Fruit fly (Drosophila melanogaster) whole organism, embryonic: Measurements from ENCODE around the gene Ythdc1.

Experiments
- Awh ChIP-seq: fragments of 200-800 bp; sonication (Bioruptor generic); IDR thresholded peaks from 2 replicates; pipeline ENCODE4, ENCODE4 v1.3.6; 2022; ENCODE audit warnings: missing biosample characterization, missing genetic modification characterization
- BEAF-32 ChIP-seq: fragments of 200-800 bp; sonication (Bioruptor generic); optimal IDR thresholded peaks from 3 replicates; lab custom pipeline; 2017; ENCODE audit warnings: missing biosample characterization, missing genetic modification characterization, mild to moderate bottlenecking, moderate library complexity, missing genetic modification reagents
- CG10209 ChIP-seq: fragments of 200-800 bp; sonication (Bioruptor generic); optimal IDR thresholded peaks from 3 replicates; lab custom pipeline; 2017; ENCODE audit warnings: missing biosample characterization, mild to moderate bottlenecking, missing genetic modification characterization, missing genetic modification reagents
- CG11456 ChIP-seq: fragments of 200-800 bp; sonication (Bioruptor generic); IDR thresholded peaks from 3 replicates; pipeline ENCODE4 v1.3.6; 2022; ENCODE audit warnings: missing biosample characterization, missing genetic modification characterization
- CG12071 ChIP-seq: fragments of 200-800 bp; sonication (Bioruptor generic); optimal IDR thresholded peaks from 3 replicates; lab custom pipeline; 2018; ENCODE audit warnings: missing biosample characterization, mild to moderate bottlenecking, missing genetic modification characterization
- CG13894 ChIP-seq: fragments of 200-800 bp; sonication (Bioruptor generic); optimal IDR thresholded peaks from 3 replicates; lab custom pipeline; 2018; ENCODE audit warnings: missing biosample characterization, mild to moderate bottlenecking, missing genetic modification characterization, moderate library complexity
- CG15479 ChIP-seq: fragments of 200-800 bp; sonication (Bioruptor generic); optimal IDR thresholded peaks from 3 replicates; lab custom pipeline; 2019; ENCODE audit warnings: missing biosample characterization, mild to moderate bottlenecking, missing genetic modification characterization, moderate library complexity
- CG17328 ChIP-seq: fragments of 200-800 bp; sonication (Bioruptor generic); IDR thresholded peaks from 2 replicates; pipeline ENCODE4 v1.3.6; 2022; ENCODE audit warnings: missing biosample characterization, missing genetic modification characterization
- CG17912 ChIP-seq: fragments of 200-800 bp; sonication (Bioruptor generic); optimal IDR thresholded peaks from 2 replicates; lab custom pipeline; 2018; ENCODE audit warnings: missing biosample characterization, mild to moderate bottlenecking, missing genetic modification characterization
- CG1832 ChIP-seq: fragments of 200-800 bp; sonication (Bioruptor generic); optimal IDR thresholded peaks from 2 replicates; lab custom pipeline; 2017; ENCODE audit warnings: missing biosample characterization, mild to moderate bottlenecking, missing genetic modification characterization, inconsistent platforms
- CG18599 ChIP-seq: fragments of 200-800 bp; sonication (Bioruptor generic); optimal IDR thresholded peaks from 3 replicates; lab custom pipeline; 2017; ENCODE audit warnings: missing biosample characterization, missing genetic modification characterization, mild to moderate bottlenecking, moderate library complexity, missing genetic modification reagents
- CG30020 ChIP-seq: fragments of 200-800 bp; optimal IDR thresholded peaks from 2 replicates; lab custom pipeline; 2019; ENCODE audit warnings: missing biosample characterization, mild to moderate bottlenecking, missing genetic modification characterization, moderate library complexity
- CG4282 ChIP-seq: fragments of 200-800 bp; sonication (Bioruptor generic); optimal IDR thresholded peaks from 2 replicates; lab custom pipeline; 2016; ENCODE audit warnings: missing biosample characterization, missing genetic modification characterization
- CG5180 ChIP-seq: fragments of 200-800 bp; sonication (Bioruptor generic); optimal IDR thresholded peaks from 3 replicates; lab custom pipeline; 2017; ENCODE audit warnings: missing biosample characterization, missing genetic modification characterization, mild to moderate bottlenecking, moderate library complexity, missing genetic modification reagents
- CG7745 ChIP-seq: fragments of 200-800 bp; sonication (Bioruptor generic); optimal IDR thresholded peaks from 2 replicates; lab custom pipeline; 2018; ENCODE audit warnings: missing biosample characterization, mild to moderate bottlenecking, missing genetic modification characterization, moderate library complexity
- CG9817 ChIP-seq: fragments of 200-800 bp; sonication (Bioruptor generic); optimal IDR thresholded peaks from 2 replicates; lab custom pipeline; 2018; ENCODE audit warnings: missing biosample characterization, mild to moderate bottlenecking, missing genetic modification characterization, moderate library complexity
- Camta ChIP-seq: fragments of 200-800 bp; sonication (Bioruptor generic); optimal IDR thresholded peaks from 2 replicates; lab custom pipeline; 2016; ENCODE audit warnings: missing biosample characterization, missing genetic modification characterization
- CkIIα-i1 ChIP-seq: fragments of 200-800 bp; sonication (Bioruptor generic); IDR thresholded peaks from 2 replicates; pipeline ENCODE4 v1.3.6; 2022; ENCODE audit warnings: missing biosample characterization, missing genetic modification characterization
- CoRest ChIP-seq: fragments of 200-800 bp; sonication (Bioruptor generic); optimal IDR thresholded peaks from 3 replicates; lab custom pipeline; 2018; ENCODE audit warnings: missing biosample characterization, mild to moderate bottlenecking, missing genetic modification characterization, moderate library complexity
- Deaf1 ChIP-seq: fragments of 200-800 bp; optimal IDR thresholded peaks from 3 replicates; lab custom pipeline; 2019; ENCODE audit warnings: missing biosample characterization, mild to moderate bottlenecking, missing genetic modification characterization, moderate library complexity
- Doc2 ChIP-seq: fragments of 200-800 bp; sonication (Bioruptor generic); IDR thresholded peaks from 2 replicates; pipeline ENCODE4 v1.3.6; 2022; ENCODE audit warnings: missing biosample characterization, missing genetic modification characterization
- Gug ChIP-seq: fragments of 200-800 bp; sonication (Bioruptor generic); IDR thresholded peaks from 4 replicates; pipeline ENCODE4 v1.3.6; 2022; ENCODE audit warnings: missing biosample characterization, missing genetic modification characterization
- HLHmδ ChIP-seq: fragments of 200-800 bp; sonication (Bioruptor generic); optimal IDR thresholded peaks from 2 replicates; lab custom pipeline; 2018; ENCODE audit warnings: missing biosample characterization, mild to moderate bottlenecking, missing genetic modification characterization, moderate library complexity
- Hmr ChIP-seq: fragments of 200-800 bp; sonication (Bioruptor generic); optimal IDR thresholded peaks from 3 replicates; lab custom pipeline; 2017; ENCODE audit warnings: mild to moderate bottlenecking, missing biosample characterization, missing genetic modification reagents, missing genetic modification characterization
- Lpt ChIP-seq: fragments of >200 bp; optimal IDR thresholded peaks from 2 replicates; lab custom pipeline; 2018; ENCODE audit warnings: missing biosample characterization, missing genetic modification characterization
- Max ChIP-seq: fragments of 200-800 bp; sonication (Bioruptor generic); optimal IDR thresholded peaks from 2 replicates; lab custom pipeline; 2016; ENCODE audit warnings: missing biosample characterization, mild to moderate bottlenecking, missing genetic modification characterization
- Neu2 ChIP-seq: fragments of 200-800 bp; sonication (Bioruptor generic); optimal IDR thresholded peaks from 3 replicates; lab custom pipeline; 2016; ENCODE audit warnings: missing biosample characterization, missing genetic modification characterization, borderline replicate concordance
- Ptx1 ChIP-seq: fragments of 200-800 bp; sonication (Bioruptor generic); IDR thresholded peaks from 2 replicates; pipeline ENCODE4 v1.3.6; 2022; ENCODE audit warnings: missing biosample characterization, missing genetic modification characterization
- Vsx1 ChIP-seq: fragments of 200-800 bp; sonication (Bioruptor generic); optimal IDR thresholded peaks from 2 replicates; lab custom pipeline; 2017; ENCODE audit warnings: missing biosample characterization, mild to moderate bottlenecking, missing genetic modification characterization, missing genetic modification reagents
- al ChIP-seq: fragments of 200-800 bp; sonication (Bioruptor generic); IDR thresholded peaks from 2 replicates; pipeline ENCODE4 v1.3.6; 2022; ENCODE audit warnings: missing biosample characterization, missing genetic modification characterization
- bcd ChIP-seq: fragments of 200-800 bp; sonication (Bioruptor generic); optimal IDR thresholded peaks from 2 replicates; lab custom pipeline; 2017; ENCODE audit warnings: missing biosample characterization, mild to moderate bottlenecking, missing genetic modification characterization
- cas ChIP-seq: fragments of 200-800 bp; sonication (Bioruptor generic); IDR thresholded peaks from 2 replicates; pipeline ENCODE4 v1.3.6; 2022; ENCODE audit warnings: missing biosample characterization, missing genetic modification characterization
- crol ChIP-seq: fragments of 200-800 bp; sonication (Bioruptor generic); IDR thresholded peaks from 2 replicates; pipeline ENCODE4 v1.3.6; 2022; ENCODE audit warnings: missing biosample characterization, missing genetic modification characterization
- da ChIP-seq: fragments of 200-800 bp; sonication (Bioruptor generic); optimal IDR thresholded peaks from 2 replicates; lab custom pipeline; 2016; ENCODE audit warnings: missing biosample characterization, missing genetic modification characterization
- eve ChIP-seq, 2 experiments: fragments of >200 bp; optimal IDR thresholded peaks; 2 replicates each; lab custom pipeline; 2017; ENCODE audit warnings: missing biosample characterization in 2 of 2, missing genetic modification characterization in 2 of 2
- exex ChIP-seq: fragments of 200-800 bp; sonication (Bioruptor generic); optimal IDR thresholded peaks from 4 replicates; lab custom pipeline; 2018; ENCODE audit warnings: missing biosample characterization, mild to moderate bottlenecking, missing genetic modification characterization, moderate library complexity
- knrl ChIP-seq: fragments of 200-800 bp; sonication (Bioruptor generic); IDR thresholded peaks from 3 replicates; pipeline ENCODE4 v1.3.6; 2022; ENCODE audit warnings: missing biosample characterization, missing genetic modification characterization; ENCODE audit not compliant: partially characterized antibody
- oc ChIP-seq: fragments of 200-800 bp; sonication (Bioruptor generic); optimal IDR thresholded peaks from 2 replicates; lab custom pipeline; 2018; ENCODE audit warnings: missing biosample characterization, mild to moderate bottlenecking, missing genetic modification characterization, moderate library complexity
- odd ChIP-seq: fragments of 200-800 bp; sonication (Bioruptor generic); optimal IDR thresholded peaks from 2 replicates; lab custom pipeline; 2017; ENCODE audit warnings: missing biosample characterization, mild to moderate bottlenecking, missing genetic modification characterization
- org-1 ChIP-seq: fragments of 200-800 bp; sonication (Bioruptor generic); optimal IDR thresholded peaks from 2 replicates; lab custom pipeline; 2017; ENCODE audit warnings: missing biosample characterization, missing genetic modification characterization
- pan ChIP-seq, 4 experiments: fragments of >200 bp in 3 of 4; fragments of 200-800 bp in 1 of 4; sonication (Bioruptor generic) in 1 of 4; optimal IDR thresholded peaks in 3 of 4; IDR thresholded peaks in 1 of 4; 2 replicates each; pipeline versions ENCODE4 v1.3.6 to Lab custom; 2017 to 2022; ENCODE audit warnings: missing biosample characterization in 2 of 4, missing genetic modification characterization in 2 of 4, mixed read lengths in 1 of 4
- pb ChIP-seq: fragments of 200-800 bp; sonication (Bioruptor generic); optimal IDR thresholded peaks from 3 replicates; lab custom pipeline; 2016; ENCODE audit warnings: missing biosample characterization, missing genetic modification characterization
- pfk ChIP-seq: fragments of 200-800 bp; sonication (Bioruptor generic); optimal IDR thresholded peaks from 2 replicates; lab custom pipeline; 2018; ENCODE audit warnings: missing biosample characterization, mild to moderate bottlenecking, missing genetic modification characterization, moderate library complexity
- phol ChIP-seq: fragments of 200-800 bp; sonication (Bioruptor generic); optimal IDR thresholded peaks from 3 replicates; lab custom pipeline; 2018; ENCODE audit warnings: missing biosample characterization, mild to moderate bottlenecking, missing genetic modification characterization, moderate library complexity
- sc ChIP-seq, 3 experiments: fragments of >200 bp in 2 of 3; fragments of 200-800 bp in 1 of 3; sonication (Bioruptor generic) in 1 of 3; optimal IDR thresholded peaks; 2 replicates in 2 of 3; 3 replicates in 1 of 3; lab custom pipeline; 2017; ENCODE audit warnings: mild to moderate bottlenecking in 1 of 3, missing biosample characterization in 1 of 3, missing genetic modification characterization in 1 of 3, missing genetic modification reagents in 1 of 3
- stwl ChIP-seq: fragments of 200-800 bp; sonication (Bioruptor generic); optimal IDR thresholded peaks from 3 replicates; lab custom pipeline; 2018; ENCODE audit warnings: missing biosample characterization, mild to moderate bottlenecking, missing genetic modification characterization, moderate library complexity

Ythdc1 gene

dm6 chr3L:3394854-3395723, 21.1 kb upstream of the Ythdc1 start (continued):
- TF ChIP-seq CG30020 (tag; lab: Kevin White, UChicago) (peak; percentile 74), exex (tag; lab: Kevin White, UChicago) (no peak), pan (optimal IDR thresholded peaks at IDR 0.05; lab: Kevin White, UChicago) (peak in 1 of 2 experiments; percentile 68), pan (GFP tag; optimal IDR thresholded peaks at IDR 0.05 in 1 of 2, IDR thresholded peaks at IDR 0.05 in 1 of 2) (peak; percentile 71 to 80), crol (peak; percentile 99), pb (GFP tag; lab: Kevin White, UChicago) (peak; percentile 88), pfk (GFP tag; lab: Kevin White, UChicago) (no peak), stwl (tag; lab: Kevin White, UChicago) (peak; percentile 63), CG17912 (GFP tag; lab: Kevin White, UChicago) (no peak), Gug (GFP tag; lab: Robert Waterston, UW) (peak; percentile 91), CG15479 (GFP tag; lab: Kevin White, UChicago) (peak; percentile 22), bcd (peak; percentile 83), da (GFP tag; lab: Kevin White, UChicago) (peak; percentile 73), CG5180 (peak; percentile 16), CG13894 (tag; lab: Kevin White, UChicago) (no peak), CG17328 (GFP tag; lab: Robert Waterston, UW) (peak; percentile 98), Vsx1 (peak; percentile 68), CoRest (tag; lab: Kevin White, UChicago) (peak; percentile 93), Lpt (GFP tag; lab: Kevin White, UChicago) (no peak), CG9817 (peak; percentile 22), Hmr (GFP tag; lab: Kevin White, UChicago) (no peak), HLHmδ (GFP tag; lab: Kevin White, UChicago) (no peak), CG12071 (GFP tag; lab: Kevin White, UChicago) (peak; percentile 37), Camta (GFP tag; lab: Kevin White, UChicago) (peak; percentile 94), knrl (GFP tag; lab: Robert Waterston, UW) (no peak), Max (GFP tag; lab: Kevin White, UChicago) (peak; percentile 69), Deaf1 (peak; percentile 4), CG4282 (peak; percentile 72), cas (no peak), oc (tag; lab: Kevin White, UChicago) (peak; percentile 89), Doc2 (GFP tag; lab: Robert Waterston, UW) (0 out of 2 replicates have a peak, but pooled peaks have one; percentile 40), BEAF-32 (no peak), Neu2 (GFP tag; lab: Kevin White, UChicago) (peak; percentile 56), al (no peak), sc (optimal IDR thresholded peaks at IDR 0.05; lab: Kevin White, UChicago) (no peak), sc (GFP tag; optimal IDR thresholded peaks at IDR 0.05; lab: Kevin White, UChicago) (peak; percentile 97), CkIIα-i1 (no peak), Ptx1 (peak; percentile 79), CG18599 (GFP tag; lab: Kevin White, UChicago) (peak; percentile 35), CG10209 (GFP tag; lab: Kevin White, UChicago) (peak; percentile 93), Awh (peak; percentile 85), phol (tag; lab: Kevin White, UChicago) (peak; percentile 93), CG7745 (tag; lab: Kevin White, UChicago) (peak; percentile 70), CG1832 (no peak), odd (GFP tag; lab: Kevin White, UChicago) (peak; percentile 76), org-1 (peak; percentile 85), CG11456 (GFP tag; lab: Robert Waterston, UW) (peak; percentile 75), eve (GFP tag; optimal IDR thresholded peaks at IDR 0.05; lab: Kevin White, UChicago) (peak; percentile 92 to 96)
